Fruit fly (Drosophila melanogaster) whole organism, adult: Measurements from ENCODE around the gene CG4592.
A peak's percentile ranks its signal among the peaks of the same experiment; 100 is the strongest.

Experiments used
- CG11617 ChIP-seq: fragments of 200-800 bp; sonication (Bioruptor generic); optimal IDR thresholded peaks from 2 replicates; lab custom pipeline; 2017; ENCODE audit warnings: mild to moderate bottlenecking, missing biosample characterization, missing genetic modification reagents, missing genetic modification characterization
- CG12768 ChIP-seq: fragments of 200-800 bp; sonication (Bioruptor generic); optimal IDR thresholded peaks from 2 replicates; lab custom pipeline; 2017; ENCODE audit warnings: missing biosample characterization, missing genetic modification characterization, mild to moderate bottlenecking, moderate library complexity, missing genetic modification reagents
- CG14711 ChIP-seq: fragments of 200-800 bp; sonication (Bioruptor generic); optimal IDR thresholded peaks from 2 replicates; lab custom pipeline; 2018; ENCODE audit warnings: missing biosample characterization, mild to moderate bottlenecking, missing genetic modification characterization, moderate library complexity
- CG1620 ChIP-seq: fragments of 200-800 bp; sonication (Bioruptor generic); optimal IDR thresholded peaks from 2 replicates; lab custom pipeline; 2016; ENCODE audit warnings: missing biosample characterization, missing genetic modification characterization
- CG33017 ChIP-seq: fragments of 200-800 bp; sonication (Bioruptor generic); optimal IDR thresholded peaks from 2 replicates; lab custom pipeline; 2018; ENCODE audit warnings: missing biosample characterization, mild to moderate bottlenecking, missing genetic modification characterization, moderate library complexity
- CG5204 ChIP-seq: fragments of 200-800 bp; sonication (Bioruptor generic); optimal IDR thresholded peaks from 2 replicates; lab custom pipeline; 2016; ENCODE audit warnings: missing biosample characterization, missing genetic modification characterization
- CG7045 ChIP-seq: fragments of 200-800 bp; sonication (Bioruptor generic); optimal IDR thresholded peaks from 2 replicates; lab custom pipeline; 2017; ENCODE audit warnings: missing biosample characterization, mild to moderate bottlenecking, missing genetic modification characterization
- CG7101 ChIP-seq: fragments of 200-800 bp; sonication (Bioruptor generic); optimal IDR thresholded peaks from 2 replicates; lab custom pipeline; 2018; ENCODE audit warnings: missing biosample characterization, mild to moderate bottlenecking, missing genetic modification characterization, moderate library complexity
- Clk ChIP-seq: fragments of 200-800 bp; sonication (Bioruptor generic); optimal IDR thresholded peaks from 2 replicates; lab custom pipeline; 2017; ENCODE audit warnings: missing biosample characterization, missing genetic modification characterization
- Crg-1 ChIP-seq: fragments of 200-800 bp; sonication (Bioruptor generic); optimal IDR thresholded peaks from 2 replicates; lab custom pipeline; 2016; ENCODE audit warnings: missing biosample characterization, missing genetic modification characterization
- Hr96 ChIP-seq: fragments of 200-800 bp; sonication (Bioruptor generic); optimal IDR thresholded peaks from 2 replicates; lab custom pipeline; 2016; ENCODE audit warnings: missing biosample characterization, missing genetic modification characterization
- Mnt ChIP-seq: fragments of 200-800 bp; sonication (Bioruptor generic); optimal IDR thresholded peaks from 2 replicates; lab custom pipeline; 2016; ENCODE audit warnings: missing biosample characterization, mild to moderate bottlenecking, missing genetic modification characterization
- bab1 ChIP-seq: fragments of 200-800 bp; sonication (Bioruptor generic); optimal IDR thresholded peaks from 3 replicates; lab custom pipeline; 2019; ENCODE audit warnings: missing biosample characterization, mild to moderate bottlenecking, missing genetic modification characterization, moderate library complexity
- cic ChIP-seq: fragments of 200-800 bp; sonication (Bioruptor generic); optimal IDR thresholded peaks from 2 replicates; lab custom pipeline; 2017; ENCODE audit warnings: missing biosample characterization, mild to moderate bottlenecking, missing genetic modification characterization, moderate library complexity
- cnc ChIP-seq, 2 experiments: fragments of >200 bp; optimal IDR thresholded peaks; 2 replicates each; lab custom pipeline; 2017
- kay ChIP-seq: fragments of 200-800 bp; sonication (Bioruptor generic); peaks from one replicate; lab custom pipeline; 2016; ENCODE audit warnings: missing biosample characterization, missing genetic modification characterization, borderline replicate concordance
- ovo ChIP-seq: fragments of 200-800 bp; sonication (Bioruptor generic); optimal IDR thresholded peaks from 2 replicates; lab custom pipeline; 2016; ENCODE audit warnings: missing biosample characterization, missing genetic modification characterization
- pad ChIP-seq: fragments of 200-800 bp; sonication (Bioruptor generic); optimal IDR thresholded peaks from 3 replicates; lab custom pipeline; 2017; ENCODE audit warnings: missing biosample characterization, missing genetic modification characterization, mild to moderate bottlenecking, moderate library complexity, missing genetic modification reagents
- tj ChIP-seq: fragments of 200-800 bp; sonication (Bioruptor generic); optimal IDR thresholded peaks from 3 replicates; lab custom pipeline; 2017; ENCODE audit warnings: missing biosample characterization, mild to moderate bottlenecking, missing genetic modification characterization, moderate library complexity
- toe ChIP-seq: fragments of 200-800 bp; sonication (Bioruptor generic); optimal IDR thresholded peaks from 2 replicates; lab custom pipeline; 2016; ENCODE audit warnings: missing biosample characterization, missing genetic modification characterization

Gene CG4592

DNA sequence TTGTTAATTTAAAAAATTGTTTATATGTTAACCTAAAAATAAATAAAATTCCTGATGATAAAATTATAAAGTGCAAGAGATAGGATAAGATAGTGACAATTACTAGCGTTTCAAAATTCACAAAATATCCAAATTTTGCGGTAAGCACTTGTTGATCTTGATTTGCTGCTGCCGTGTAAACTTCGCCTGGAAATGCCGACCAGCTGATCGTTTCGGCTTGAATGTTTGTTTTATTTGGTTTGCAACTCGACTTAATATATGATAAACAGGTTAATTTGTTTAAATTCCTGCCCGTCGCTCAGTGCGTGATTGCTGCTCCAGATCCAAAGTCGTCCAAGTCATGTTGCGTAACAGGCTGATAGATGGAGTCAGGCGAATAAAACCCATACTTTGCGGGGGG is at the start of gene CG4592:
Gene CG4592, plus strand, starts transcription at position 233 of the 400 bp plus-strand sequence.
- TF ChIP-seq CG1620 (GFP tag; lab: Kevin White, UChicago) (peak; percentile 12), toe (peak; percentile 67), Crg-1 (GFP tag; lab: Kevin White, UChicago) (no peak), CG14711 (tag; lab: Kevin White, UChicago) (peak; percentile 66), cic (GFP tag; lab: Kevin White, UChicago) (peak; percentile 24), pad (GFP tag; lab: Kevin White, UChicago) (peak; percentile 25), CG7045 (GFP tag; lab: Kevin White, UChicago) (peak; percentile 72), bab1 (GFP tag; lab: Kevin White, UChicago) (peak; percentile 85), kay (GFP tag; lab: Kevin White, UChicago) (peak; percentile 88), cnc (optimal IDR thresholded peaks at IDR 0.05; lab: Kevin White, UChicago) (no peak), CG7101 (tag; lab: Kevin White, UChicago) (peak; percentile 78), CG11617 (GFP tag; lab: Kevin White, UChicago) (peak; percentile 79), Mnt (GFP tag; lab: Kevin White, UChicago) (peak; percentile 51), ovo (GFP tag; lab: Kevin White, UChicago) (no peak), tj (GFP tag; lab: Kevin White, UChicago) (peak; percentile 56), Clk (GFP tag; lab: Kevin White, UChicago) (no peak), CG33017 (tag; lab: Kevin White, UChicago) (peak; percentile 72), CG12768 (GFP tag; lab: Kevin White, UChicago) (peak; percentile 82), CG5204 (peak; percentile 40), Hr96 (GFP tag; lab: Kevin White, UChicago) (peak; percentile 69)

DNA sequence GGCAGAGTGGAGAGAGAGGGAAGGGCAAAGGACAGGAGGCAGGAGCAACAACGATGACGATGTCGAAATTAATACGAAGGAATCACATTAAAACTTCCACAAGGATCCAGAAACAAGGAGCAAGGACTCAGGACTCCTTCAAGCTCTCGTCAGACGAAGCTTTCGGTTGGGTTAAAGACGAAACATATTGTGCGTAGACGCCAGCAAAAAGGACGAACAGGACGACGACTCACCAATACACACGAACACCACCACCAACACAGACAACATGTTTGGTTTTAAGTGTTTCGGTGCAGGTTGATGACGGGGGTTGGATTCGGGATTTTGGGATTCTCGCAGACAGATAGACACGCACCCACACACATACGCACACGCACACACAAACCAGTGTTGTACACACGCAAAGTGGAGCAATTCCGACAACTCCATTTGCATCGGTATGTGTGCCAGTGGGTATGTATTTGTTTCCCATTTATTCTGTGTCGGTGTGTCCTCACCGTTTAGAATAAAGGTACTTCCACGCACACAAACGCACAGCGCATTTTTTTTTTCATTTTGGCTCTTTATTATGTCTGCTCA is 39.0 kb upstream of the CG4592 start:
- no peak for TF ChIP-seq Clk (GFP tag; lab: Kevin White, UChicago)
- no peak for TF ChIP-seq Mnt (GFP tag; lab: Kevin White, UChicago)
- TF ChIP-seq CG33017 (tag; lab: Kevin White, UChicago): no peak
- TF ChIP-seq tj (GFP tag; lab: Kevin White, UChicago): no peak
- no peak for TF ChIP-seq ovo (GFP tag; lab: Kevin White, UChicago)
- no peak for TF ChIP-seq CG1620 (GFP tag; lab: Kevin White, UChicago)
- no peak for TF ChIP-seq CG11617 (GFP tag; lab: Kevin White, UChicago)
- TF ChIP-seq cic (GFP tag; lab: Kevin White, UChicago): no peak
- no peak for TF ChIP-seq CG7045 (GFP tag; lab: Kevin White, UChicago)
- no peak for TF ChIP-seq Hr96 (GFP tag; lab: Kevin White, UChicago)
- no peak for TF ChIP-seq pad (GFP tag; lab: Kevin White, UChicago)
- no peak for TF ChIP-seq CG12768 (GFP tag; lab: Kevin White, UChicago)
- no peak for TF ChIP-seq bab1 (GFP tag; lab: Kevin White, UChicago)
- no peak for TF ChIP-seq CG7101 (tag; lab: Kevin White, UChicago)
- no peak for TF ChIP-seq cnc (optimal IDR thresholded peaks at IDR 0.05; lab: Kevin White, UChicago)
- TF ChIP-seq CG14711 (tag; lab: Kevin White, UChicago): no peak
- TF ChIP-seq Crg-1 (GFP tag; lab: Kevin White, UChicago): no peak

- TF ChIP-seq CG5204 (no peak), tj (GFP tag; lab: Kevin White, UChicago) (no peak), CG12768 (GFP tag; lab: Kevin White, UChicago) (no peak), CG11617 (GFP tag; lab: Kevin White, UChicago) (no peak), Mnt (GFP tag; lab: Kevin White, UChicago) (no peak), CG7101 (tag; lab: Kevin White, UChicago) (no peak), ovo (GFP tag; lab: Kevin White, UChicago) (no peak), kay (GFP tag; lab: Kevin White, UChicago) (no peak), CG1620 (GFP tag; lab: Kevin White, UChicago) (no peak), CG14711 (tag; lab: Kevin White, UChicago) (no peak), CG7045 (GFP tag; lab: Kevin White, UChicago) (no peak), Clk (GFP tag; lab: Kevin White, UChicago) (no peak), cnc (optimal IDR thresholded peaks at IDR 0.05; lab: Kevin White, UChicago) (no peak), toe (no peak), pad (GFP tag; lab: Kevin White, UChicago) (no peak), Hr96 (GFP tag; lab: Kevin White, UChicago) (no peak), CG33017 (tag; lab: Kevin White, UChicago) (no peak), Crg-1 (GFP tag; lab: Kevin White, UChicago) (no peak), bab1 (GFP tag; lab: Kevin White, UChicago) (no peak), cic (GFP tag; lab: Kevin White, UChicago) (no peak)
Observed at dm6 chr2L:9886086-9886485, 35.3 kb upstream of the CG4592 start, which contains the start of gene nAChRalpha6. TSS of gene nAChRalpha6 (minus strand) at chr2L:9886250.

DNA sequence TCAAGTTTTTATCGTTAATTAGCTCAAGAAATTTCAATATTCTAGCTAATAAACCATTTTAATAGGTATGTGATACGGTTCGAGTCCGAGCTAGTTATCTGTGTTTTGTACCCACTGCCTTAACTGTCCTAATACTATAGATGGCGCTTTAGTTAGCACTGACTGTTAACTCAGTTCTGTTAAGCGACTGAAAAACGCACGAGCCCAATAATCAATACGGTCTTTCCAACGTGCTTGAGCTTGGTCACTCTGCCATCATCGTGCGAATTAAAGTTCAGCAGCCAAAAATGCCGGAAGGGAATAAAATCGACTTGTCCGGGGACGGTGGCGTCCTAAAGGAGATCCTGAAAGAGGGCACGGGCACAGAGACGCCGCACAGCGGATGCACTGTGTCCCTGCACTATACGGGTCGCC is 33.6 kb upstream of the CG4592 start, which contains the start of gene Fkbp59:
Gene Fkbp59, plus strand, starts transcription at position 150 of the 414 bp plus-strand sequence.
- TF ChIP-seq CG5204 (no peak), Clk (GFP tag; lab: Kevin White, UChicago) (no peak), CG1620 (GFP tag; lab: Kevin White, UChicago) (peak; percentile 8), Crg-1 (GFP tag; lab: Kevin White, UChicago) (no peak), tj (GFP tag; lab: Kevin White, UChicago) (no peak), cic (GFP tag; lab: Kevin White, UChicago) (no peak), CG33017 (tag; lab: Kevin White, UChicago) (peak; percentile 25), CG7101 (tag; lab: Kevin White, UChicago) (peak; percentile 10), Mnt (GFP tag; lab: Kevin White, UChicago) (peak; percentile 80), cnc (optimal IDR thresholded peaks at IDR 0.05; lab: Kevin White, UChicago) (no peak), bab1 (GFP tag; lab: Kevin White, UChicago) (peak; percentile 23), ovo (GFP tag; lab: Kevin White, UChicago) (peak; percentile 5)
